Worm (Caenorhabditis elegans) whole organism, L2 larva: Measurements from ENCODE around the gene C45B11.6.

Experiments
- C34F6.9 ChIP-seq: fragments of 150-350 bp; optimal IDR thresholded peaks from 2 replicates; lab custom pipeline; 2014; ENCODE audit warnings: missing biosample characterization, missing genetic modification characterization
- F13H6.1 ChIP-seq: sonication (generic microtip); optimal IDR thresholded peaks from 2 replicates; lab custom pipeline; 2016; ENCODE audit warnings: missing genetic modification characterization, missing compliant biosample characterization
- R02D3.7 ChIP-seq: fragments of 150-350 bp; optimal IDR thresholded peaks from 2 replicates; lab custom pipeline; 2014; ENCODE audit warnings: missing biosample characterization, missing genetic modification characterization
- Y55F3AM.14 ChIP-seq: fragments of 200-800 bp; sonication (Bioruptor generic); optimal IDR thresholded peaks from 2 replicates; lab custom pipeline; 2018; ENCODE audit warnings: mild to moderate bottlenecking, missing genetic modification characterization, missing compliant biosample characterization
- ZK546.5 ChIP-seq: sonication (generic microtip); optimal IDR thresholded peaks from 2 replicates; lab custom pipeline; 2017; ENCODE audit warnings: missing biosample characterization, missing genetic modification characterization
- aly-2 ChIP-seq: fragments of 150-350 bp; optimal IDR thresholded peaks from 2 replicates; lab custom pipeline; 2014; ENCODE audit warnings: missing biosample characterization, missing genetic modification characterization
- ama-1 ChIP-seq: fragments of 150-350 bp; optimal IDR thresholded peaks from 2 replicates; lab custom pipeline; 2018; ENCODE audit warnings: inconsistent platforms
- blmp-1 ChIP-seq: sonication (generic microtip); optimal IDR thresholded peaks from 2 replicates; lab custom pipeline; 2017; ENCODE audit warnings: missing genetic modification characterization, mild to moderate bottlenecking, missing compliant biosample characterization, antibody characterized with exemption, moderate library complexity; ENCODE audit not compliant: insufficient read depth
- ceh-16 ChIP-seq: fragments of 150-350 bp; optimal IDR thresholded peaks from 2 replicates; lab custom pipeline; 2014; ENCODE audit warnings: missing biosample characterization, missing genetic modification characterization
- ceh-82 ChIP-seq: fragments of 150-350 bp; optimal IDR thresholded peaks from 2 replicates; lab custom pipeline; 2014; ENCODE audit warnings: missing biosample characterization, missing genetic modification characterization
- crh-2 ChIP-seq: sonication (generic microtip); optimal IDR thresholded peaks from 2 replicates; lab custom pipeline; 2017; ENCODE audit warnings: missing biosample characterization, missing genetic modification characterization
- dmd-4 ChIP-seq: sonication (generic microtip); optimal IDR thresholded peaks from 2 replicates; lab custom pipeline; 2017; ENCODE audit warnings: missing biosample characterization, missing genetic modification characterization
- egl-27 ChIP-seq: sonication (generic microtip); optimal IDR thresholded peaks from 3 replicates; lab custom pipeline; 2017; ENCODE audit warnings: missing biosample characterization, missing genetic modification reagents, missing genetic modification characterization
- elt-1 ChIP-seq: fragments of 150-350 bp; optimal IDR thresholded peaks from 2 replicates; lab custom pipeline; 2014; ENCODE audit warnings: missing biosample characterization, missing genetic modification characterization
- elt-3 ChIP-seq: sonication (generic microtip); optimal IDR thresholded peaks from 2 replicates; lab custom pipeline; 2017; ENCODE audit warnings: missing biosample characterization, missing genetic modification characterization
- fos-1 ChIP-seq: fragments of 150-350 bp; optimal IDR thresholded peaks from 2 replicates; lab custom pipeline; 2014; ENCODE audit warnings: missing biosample characterization, missing genetic modification characterization
- gmeb-1 ChIP-seq: fragments of 150-350 bp; optimal IDR thresholded peaks from 2 replicates; lab custom pipeline; 2014; ENCODE audit warnings: missing biosample characterization, missing genetic modification characterization
- lin-13 ChIP-seq: fragments of 150-350 bp; optimal IDR thresholded peaks from 2 replicates; lab custom pipeline; 2014; ENCODE audit warnings: missing biosample characterization, missing genetic modification reagents, missing genetic modification characterization
- lin-39 ChIP-seq: fragments of 150-350 bp; optimal IDR thresholded peaks from 2 replicates; lab custom pipeline; 2014; ENCODE audit warnings: missing biosample characterization, missing genetic modification reagents, missing genetic modification characterization
- lsy-2 ChIP-seq, 2 experiments: fragments of 150-350 bp in 1 of 2; sonication (generic microtip) in 1 of 2; optimal IDR thresholded peaks; 2 replicates each; lab custom pipeline; 2014 to 2017; ENCODE audit warnings: missing biosample characterization in 2 of 2, missing genetic modification characterization in 2 of 2
- mab-5 ChIP-seq: fragments of 150-350 bp; optimal IDR thresholded peaks from 2 replicates; lab custom pipeline; 2014; ENCODE audit warnings: missing biosample characterization, missing genetic modification characterization
- mbf-1 ChIP-seq: sonication (generic microtip); optimal IDR thresholded peaks from 2 replicates; lab custom pipeline; 2017; ENCODE audit warnings: missing biosample characterization, missing genetic modification characterization
- mdl-1 ChIP-seq, 2 experiments: fragments of 150-350 bp in 1 of 2; sonication (generic microtip) in 1 of 2; optimal IDR thresholded peaks; 2 replicates each; lab custom pipeline; 2017; ENCODE audit warnings: missing biosample characterization in 2 of 2, missing genetic modification characterization in 2 of 2
- nhr-10 ChIP-seq: sonication (generic microtip); optimal IDR thresholded peaks from 2 replicates; lab custom pipeline; 2017; ENCODE audit warnings: missing biosample characterization, missing genetic modification characterization
- nhr-129 ChIP-seq: fragments of 150-350 bp; optimal IDR thresholded peaks from 2 replicates; lab custom pipeline; 2014; ENCODE audit warnings: missing biosample characterization, missing genetic modification characterization
- nhr-21 ChIP-seq: fragments of 150-350 bp; optimal IDR thresholded peaks from 2 replicates; lab custom pipeline; 2014; ENCODE audit warnings: missing biosample characterization, missing genetic modification characterization
- nhr-237 ChIP-seq: fragments of 150-350 bp; optimal IDR thresholded peaks from 2 replicates; lab custom pipeline; 2014; ENCODE audit warnings: missing biosample characterization, missing genetic modification characterization
- nhr-77 ChIP-seq: fragments of 150-350 bp; optimal IDR thresholded peaks from 2 replicates; lab custom pipeline; 2014; ENCODE audit warnings: missing biosample characterization, missing genetic modification characterization
- peb-1 ChIP-seq: fragments of 150-350 bp; optimal IDR thresholded peaks from 2 replicates; lab custom pipeline; 2014; ENCODE audit warnings: missing biosample characterization, missing genetic modification characterization
- sem-4 ChIP-seq: fragments of 150-350 bp; optimal IDR thresholded peaks from 2 replicates; lab custom pipeline; 2014; ENCODE audit warnings: missing biosample characterization, missing genetic modification reagents, missing genetic modification characterization
- skn-1 ChIP-seq: sonication (generic microtip); optimal IDR thresholded peaks from 2 replicates; lab custom pipeline; 2017; ENCODE audit warnings: missing biosample characterization, missing genetic modification characterization
- sma-3 ChIP-seq: sonication (generic microtip); optimal IDR thresholded peaks from 2 replicates; lab custom pipeline; 2016; ENCODE audit warnings: missing genetic modification reagents, missing genetic modification characterization, missing compliant biosample characterization
- sma-9 ChIP-seq, 2 experiments: fragments of 150-350 bp in 1 of 2; sonication (generic microtip) in 1 of 2; optimal IDR thresholded peaks; 2 replicates each; lab custom pipeline; 2014 to 2016; ENCODE audit warnings: missing genetic modification characterization in 2 of 2, mild to moderate bottlenecking in 1 of 2, missing biosample characterization in 1 of 2, missing compliant biosample characterization in 1 of 2, missing genetic modification reagents in 1 of 2, moderate library complexity in 1 of 2
- snpc-4 ChIP-seq: fragments of 150-350 bp; optimal IDR thresholded peaks from 2 replicates; lab custom pipeline; 2014; ENCODE audit warnings: missing biosample characterization, missing genetic modification characterization
- unc-39 ChIP-seq: fragments of 150-350 bp; optimal IDR thresholded peaks from 2 replicates; lab custom pipeline; 2014; ENCODE audit warnings: missing biosample characterization, missing genetic modification characterization
- unc-55 ChIP-seq: fragments of 150-350 bp; sonication (generic microtip); optimal IDR thresholded peaks from 3 replicates; lab custom pipeline; 2014; ENCODE audit warnings: missing biosample characterization, missing genetic modification reagents, missing genetic modification characterization
- unc-62 ChIP-seq: fragments of 150-350 bp; optimal IDR thresholded peaks from 2 replicates; lab custom pipeline; 2014; ENCODE audit warnings: missing biosample characterization, missing genetic modification reagents, missing genetic modification characterization
- zag-1 ChIP-seq: fragments of 150-350 bp; optimal IDR thresholded peaks from 2 replicates; lab custom pipeline; 2014; ENCODE audit warnings: missing biosample characterization, missing genetic modification characterization
- ztf-11 ChIP-seq: sonication (generic microtip); optimal IDR thresholded peaks from 2 replicates; lab custom pipeline; 2017; ENCODE audit warnings: missing biosample characterization, missing genetic modification characterization
- ztf-4 ChIP-seq: fragments of 150-350 bp; optimal IDR thresholded peaks from 2 replicates; lab custom pipeline; 2014; ENCODE audit warnings: missing biosample characterization, missing genetic modification characterization

The C45B11.6 gene

DNA sequence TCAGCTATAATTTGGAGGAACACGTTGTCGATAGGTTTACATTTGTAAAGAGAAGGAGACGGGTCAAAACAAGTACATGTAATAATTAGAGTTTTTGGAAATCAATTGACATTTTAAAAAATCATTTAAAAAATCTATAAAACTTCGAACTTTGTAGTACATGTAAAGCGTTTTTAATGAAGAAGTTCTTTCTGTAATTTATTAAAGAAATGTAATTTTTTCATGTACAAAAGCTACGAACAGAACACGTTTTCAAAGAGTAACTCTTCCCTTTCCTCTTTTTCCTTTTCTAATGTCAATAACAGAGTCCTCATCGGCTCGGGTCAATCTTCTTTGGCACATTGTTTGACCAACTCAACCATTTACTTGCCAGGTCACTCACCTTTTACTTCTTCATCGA, at the start of gene C45B11.6:
Gene C45B11.6 (plus strand): TSS at position 301 of the 400 bp plus-strand sequence.
- TF ChIP-seq ceh-82: no peak
- no peak for TF ChIP-seq blmp-1 (tag; lab: Kevin White, UChicago)
- TF ChIP-seq mbf-1: no peak
- TF ChIP-seq elt-1 (tag; lab: Kevin White, UChicago): no peak
- no peak for TF ChIP-seq aly-2 (tag; lab: Kevin White, UChicago)
- TF ChIP-seq ZK546.5: no peak
- TF ChIP-seq skn-1: no peak
- TF ChIP-seq mab-5 (tag; lab: Kevin White, UChicago): no peak
- TF ChIP-seq ceh-16 (tag; lab: Kevin White, UChicago): no peak
- no peak for TF ChIP-seq lin-13
- TF ChIP-seq ztf-11 (tag; lab: Kevin White, UChicago): no peak
- TF ChIP-seq nhr-237 (tag; lab: Kevin White, UChicago): no peak
- TF ChIP-seq elt-3: no peak
- no peak for TF ChIP-seq sma-9 (GFP tag; optimal IDR thresholded peaks at IDR 0.05; lab: Kevin White, UChicago)
- TF ChIP-seq sma-9 (tag; optimal IDR thresholded peaks at IDR 0.05; lab: Kevin White, UChicago): no peak
- TF ChIP-seq nhr-10 (tag; lab: Kevin White, UChicago): no peak
- TF ChIP-seq ama-1: no peak
- no peak for TF ChIP-seq unc-62 (GFP tag; lab: Kevin White, UChicago)
- TF ChIP-seq dmd-4 (tag; lab: Kevin White, UChicago): no peak
- TF ChIP-seq ztf-4 (tag; lab: Kevin White, UChicago): no peak

DNA sequence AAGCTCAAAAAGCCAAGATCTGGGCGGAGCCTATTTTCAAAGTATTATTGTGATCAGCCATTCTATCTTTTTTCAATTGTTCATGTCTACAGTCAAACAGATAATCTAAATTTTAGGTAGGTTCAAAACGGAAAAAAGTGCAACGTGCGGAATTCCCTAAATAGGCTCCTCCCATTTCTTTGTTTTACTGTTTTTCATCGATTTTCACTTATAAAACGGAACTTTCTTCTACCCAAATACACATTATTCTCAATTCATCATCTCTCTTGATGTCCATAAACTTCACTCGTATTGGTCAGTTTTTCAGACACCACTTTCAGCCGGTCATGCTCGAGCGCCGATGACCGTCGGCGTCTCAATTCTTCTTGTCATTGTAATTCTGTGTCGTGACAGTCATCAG, 45.1 kb upstream of the C45B11.6 start, which contains the start of gene F53B7.7:
Gene F53B7.7 (plus strand): TSS at position 301 of the 400 bp plus-strand sequence.
- TF ChIP-seq ceh-82: no peak
- no peak for TF ChIP-seq C34F6.9
- TF ChIP-seq lin-13: no peak
- no peak for TF ChIP-seq elt-3
- no peak for TF ChIP-seq dmd-4 (tag; lab: Kevin White, UChicago)
- no peak for TF ChIP-seq zag-1
- no peak for TF ChIP-seq ama-1
- TF ChIP-seq unc-62 (GFP tag; lab: Kevin White, UChicago): no peak
- no peak for TF ChIP-seq ZK546.5
- TF ChIP-seq snpc-4: no peak
- no peak for TF ChIP-seq mab-5 (tag; lab: Kevin White, UChicago)
- no peak for TF ChIP-seq sma-9 (GFP tag; optimal IDR thresholded peaks at IDR 0.05; lab: Kevin White, UChicago)
- TF ChIP-seq sma-9 (tag; optimal IDR thresholded peaks at IDR 0.05; lab: Kevin White, UChicago): no peak
- no peak for TF ChIP-seq nhr-21 (tag; lab: Kevin White, UChicago)
- TF ChIP-seq, all 48 proteins: peak for 0

DNA sequence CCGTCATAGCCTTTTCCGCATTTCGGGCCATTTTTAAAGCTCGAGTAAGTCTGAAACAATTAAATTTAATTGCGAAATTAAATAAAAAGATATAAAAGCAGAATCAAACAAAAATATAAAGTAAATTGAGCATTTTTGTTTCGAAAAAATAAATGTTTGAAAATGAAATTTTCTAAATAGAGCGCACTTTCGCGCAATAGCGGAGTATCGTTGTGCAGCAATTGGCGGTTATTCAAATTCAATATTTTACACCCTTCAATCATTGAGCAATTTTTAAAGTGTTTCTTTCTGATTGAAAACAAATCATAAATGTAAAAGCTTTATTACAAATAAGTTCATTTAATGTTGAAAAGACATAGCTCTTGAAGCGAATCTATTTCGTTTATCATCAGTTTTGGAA, 43.2 kb upstream of the C45B11.6 start, which contains the start of gene isy-1:
Gene isy-1 (minus strand): TSS at position 50 of the 400 bp plus-strand sequence.
- TF ChIP-seq blmp-1 (tag; lab: Kevin White, UChicago) (peak; percentile 48), F13H6.1 (tag; lab: Kevin White, UChicago) (peak; percentile 32), nhr-129 (tag; lab: Kevin White, UChicago) (peak; percentile 58), gmeb-1 (tag; lab: Kevin White, UChicago) (peak; percentile 96), sma-3 (GFP tag; lab: Kevin White, UChicago) (peak; percentile 41), Y55F3AM.14 (GFP tag; lab: Kevin White, UChicago) (no peak), unc-55 (GFP tag; lab: Kevin White, UChicago) (peak; percentile 91), sma-9 (GFP tag; optimal IDR thresholded peaks at IDR 0.05; lab: Kevin White, UChicago) (peak; percentile 86), sma-9 (tag; optimal IDR thresholded peaks at IDR 0.05; lab: Kevin White, UChicago) (no peak), nhr-77 (no peak), fos-1 (tag; lab: Kevin White, UChicago) (peak; percentile 38), lsy-2 (tag; optimal IDR thresholded peaks at IDR 0.05; lab: Kevin White, UChicago) (peak; percentile 18 to 86), sem-4 (tag; lab: Kevin White, UChicago) (no peak), lin-39 (no peak), C34F6.9 (peak; percentile 95), lin-13 (peak; percentile 75), mab-5 (tag; lab: Kevin White, UChicago) (peak; percentile 52), peb-1 (no peak), egl-27 (tag; lab: Kevin White, UChicago) (no peak), snpc-4 (peak; percentile 57), nhr-21 (tag; lab: Kevin White, UChicago) (peak; percentile 50), mdl-1 (tag; optimal IDR thresholded peaks at IDR 0.05; lab: Kevin White, UChicago) (no peak), unc-39 (no peak), R02D3.7 (tag; lab: Kevin White, UChicago) (no peak), crh-2 (tag; lab: Kevin White, UChicago) (peak; percentile 79), nhr-10 (tag; lab: Kevin White, UChicago) (no peak), ZK546.5 (peak; percentile 6)
